Fruit fly (Drosophila melanogaster): ENCODE data around the gene CTCF.

CTCF gene

DNA sequence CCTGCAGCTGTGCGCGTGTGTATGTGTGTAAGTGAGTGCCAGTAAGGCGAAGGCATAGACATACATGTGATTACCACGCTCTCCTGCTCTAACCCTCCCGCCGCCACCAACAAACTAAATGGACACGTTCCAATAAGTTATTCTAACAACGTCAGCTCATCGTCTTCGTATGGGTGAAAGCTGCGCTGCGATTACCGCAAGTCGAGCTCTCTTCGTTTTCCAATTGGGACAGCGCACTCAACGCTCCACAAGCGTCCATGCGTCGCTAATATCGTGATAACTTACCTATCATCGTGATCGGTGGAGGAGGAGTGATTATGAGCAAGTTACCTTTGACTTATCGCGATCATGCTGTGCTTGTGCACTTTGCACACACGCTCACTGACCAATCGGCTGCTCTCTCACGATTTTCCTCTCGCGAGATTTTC is 4.6 kb upstream of the CTCF start (continued):
- TF ChIP-seq CG8089 (GFP tag; optimal IDR thresholded peaks at IDR 0.05) (no peak), CG18262 (tag; optimal IDR thresholded peaks at IDR 0.05) (peak; percentile 2), cwo (GFP tag; optimal IDR thresholded peaks at IDR 0.05) (peak; percentile 71), peb (GFP tag; IDR thresholded peaks at IDR 0.05) (no peak), Dp (GFP tag; optimal IDR thresholded peaks at IDR 0.05) (no peak), unpg (GFP tag; optimal IDR thresholded peaks at IDR 0.05) (peak; percentile 9), CG31441 (GFP tag; IDR thresholded peaks at IDR 0.05) (peak; percentile 39; the same call in 1 of the 2 replicates), kni (GFP tag; optimal IDR thresholded peaks at IDR 0.05) (peak; percentile 97), Lpt (GFP tag; optimal IDR thresholded peaks at IDR 0.05) (no peak), lbe (GFP tag; optimal IDR thresholded peaks at IDR 0.05) (no peak), Meics (GFP tag; optimal IDR thresholded peaks at IDR 0.05) (peak; percentile 56), crol (GFP tag; IDR thresholded peaks at IDR 0.05) (peak; percentile 91), TFAM (GFP tag; optimal IDR thresholded peaks at IDR 0.05) (no peak), CG31365 (tag; optimal IDR thresholded peaks at IDR 0.05) (no peak), CG12659 (GFP tag; optimal IDR thresholded peaks at IDR 0.05) (no peak), Oli (tag; optimal IDR thresholded peaks at IDR 0.05) (no peak), Blimp-1 (GFP tag; optimal IDR thresholded peaks at IDR 0.05) (peak; percentile 33), CG34376 (GFP tag; optimal IDR thresholded peaks at IDR 0.05) (peak; percentile 69), lab (GFP tag; optimal IDR thresholded peaks at IDR 0.05) (peak; percentile 77), CG12219 (GFP tag; optimal IDR thresholded peaks at IDR 0.05) (no peak), toy (GFP tag; IDR thresholded peaks at IDR 0.05) (no peak), bigmax (GFP tag; optimal IDR thresholded peaks at IDR 0.05) (no peak), Pdp1 (GFP tag; optimal IDR thresholded peaks at IDR 0.05) (peak in 1 of 2 experiments; percentile 51), CG2875 (GFP tag; optimal IDR thresholded peaks at IDR 0.05) (no peak), CG3726 (GFP tag; IDR thresholded peaks at IDR 0.05) (no peak), CG2199 (GFP tag; IDR thresholded peaks at IDR 0.05) (peak; percentile 83), mirr (GFP tag; optimal IDR thresholded peaks at IDR 0.05) (peak; percentile 23), Elba2 (GFP tag; optimal IDR thresholded peaks at IDR 0.05) (peak; percentile 88), ci (GFP tag; IDR thresholded peaks at IDR 0.05) (peak; percentile 59; the same call in 2 of the 3 replicates), CG1603 (tag; optimal IDR thresholded peaks at IDR 0.05) (peak; percentile 2), CG13287 (GFP tag; IDR thresholded peaks at IDR 0.05; ENCODE audit: partially characterized antibody) (no peak), Fer1 (GFP tag; optimal IDR thresholded peaks at IDR 0.05) (peak; percentile 18), lov (optimal IDR thresholded peaks at IDR 0.05) (no peak), lov (GFP tag; IDR thresholded peaks at IDR 0.05) (0 out of 3 replicates have a peak, but pooled peaks have one; percentile 42), PHDP (tag; optimal IDR thresholded peaks at IDR 0.05) (peak; percentile 17), Trl (optimal IDR thresholded peaks at IDR 0.05) (peak; percentile 45 to 57), Trl (GFP tag; optimal IDR thresholded peaks at IDR 0.05) (no peak), Hr51 (GFP tag; optimal IDR thresholded peaks at IDR 0.05) (no peak), zfh1 (GFP tag; IDR thresholded peaks at IDR 0.05) (0 out of 3 replicates have a peak, but pooled peaks have one; percentile 38), CG13296 (GFP tag; optimal IDR thresholded peaks at IDR 0.05) (peak; percentile 17), CG13424 (tag; optimal IDR thresholded peaks at IDR 0.05) (no peak), ac (GFP tag; optimal IDR thresholded peaks at IDR 0.05) (peak; percentile 56), HLHmδ (GFP tag; optimal IDR thresholded peaks at IDR 0.05) (peak; percentile 42), CG17328 (GFP tag; IDR thresholded peaks at IDR 0.05) (no peak), CG15073 (GFP tag; optimal IDR thresholded peaks at IDR 0.05) (no peak), prd (optimal IDR thresholded peaks at IDR 0.05) (no peak), prd (GFP tag; IDR thresholded peaks at IDR 0.05) (peak; percentile 32; the same call in 1 of the 3 replicates), chinmo (GFP tag; IDR thresholded peaks at IDR 0.05; ENCODE audit: partially characterized antibody) (0 out of 4 replicates have a peak, but pooled peaks have one; percentile 8), sisA (GFP tag; IDR thresholded peaks at IDR 0.05) (no peak), Vsx1 (GFP tag; optimal IDR thresholded peaks at IDR 0.05) (no peak)
